Fruit fly (Drosophila melanogaster): ENCODE data around the gene D.
A peak's percentile ranks its signal among the peaks of the same experiment; 100 is the strongest.

Gene D

DNA sequence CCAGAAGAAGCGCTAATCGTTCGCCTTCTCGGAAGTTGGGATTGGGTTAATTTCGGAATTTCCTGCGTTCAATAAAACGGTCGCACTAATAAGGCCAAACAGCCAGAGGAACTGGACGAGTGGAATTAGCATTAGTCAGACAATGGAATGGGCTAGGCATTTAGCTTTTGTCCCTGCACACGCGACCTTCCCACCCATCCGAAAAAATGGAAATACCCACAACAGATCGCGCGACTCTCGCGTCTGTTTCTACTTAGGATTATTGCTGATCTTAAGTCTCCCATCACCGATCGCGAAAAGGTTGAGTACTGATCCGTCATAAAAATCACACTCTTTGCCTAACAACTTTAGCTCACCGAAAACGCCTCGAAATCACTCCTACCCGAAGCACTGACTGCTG is 24.8 kb downstream of the D start:
- TF ChIP-seq pan (optimal IDR thresholded peaks at IDR 0.05) (no peak), EcR (GFP tag; optimal IDR thresholded peaks at IDR 0.05) (no peak), Dll (optimal IDR thresholded peaks at IDR 0.05) (no peak), CG8478 (optimal IDR thresholded peaks at IDR 0.05) (no peak), usp (GFP tag; optimal IDR thresholded peaks at IDR 0.05) (no peak), psq (optimal IDR thresholded peaks at IDR 0.05) (no peak)

DNA sequence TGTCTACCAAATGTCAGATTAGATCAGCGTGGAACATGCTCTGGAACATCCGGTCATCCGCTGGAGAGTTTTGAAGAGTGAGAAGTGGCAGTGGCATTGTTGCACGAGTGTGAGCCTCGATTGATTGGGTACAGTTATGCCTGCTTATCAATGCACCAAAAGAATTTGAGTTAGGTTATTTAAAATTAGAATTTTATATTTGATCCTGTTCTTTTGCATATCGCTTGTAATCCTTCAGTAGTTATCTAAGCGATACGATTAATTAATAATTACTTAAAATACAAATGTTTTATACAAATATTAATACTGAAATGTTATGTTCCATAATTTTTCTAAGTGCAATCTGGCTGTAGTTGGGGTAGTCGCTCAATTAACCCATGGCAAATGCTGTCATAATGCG is 25.8 kb downstream of the D start:
- TF ChIP-seq psq (optimal IDR thresholded peaks at IDR 0.05): no peak
- no peak for TF ChIP-seq Dll (optimal IDR thresholded peaks at IDR 0.05)
- TF ChIP-seq pan (optimal IDR thresholded peaks at IDR 0.05): no peak
- TF ChIP-seq EcR (GFP tag; optimal IDR thresholded peaks at IDR 0.05): no peak
- no peak for TF ChIP-seq CG8478 (optimal IDR thresholded peaks at IDR 0.05)
- no peak for TF ChIP-seq usp (GFP tag; optimal IDR thresholded peaks at IDR 0.05)

DNA sequence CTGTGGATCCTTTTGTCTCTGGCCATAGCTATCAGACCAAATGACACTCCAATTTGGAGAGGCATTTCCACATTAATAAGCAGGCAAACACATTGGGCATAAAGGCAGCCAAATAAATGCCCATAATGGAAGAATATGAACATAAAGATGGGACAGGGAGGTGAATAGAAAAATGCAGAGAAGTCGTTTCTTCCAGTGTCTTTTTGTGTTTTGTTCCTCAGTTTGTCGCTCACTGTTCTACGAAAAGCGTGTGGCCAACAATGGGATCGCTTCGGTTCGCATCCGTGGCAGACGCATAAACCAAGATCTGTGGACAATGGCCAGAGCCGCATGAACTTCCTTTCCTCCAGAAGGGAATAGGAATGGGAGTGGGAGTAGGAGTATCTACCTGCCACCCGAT is 27.0 kb downstream of the D start:
- no peak for TF ChIP-seq usp (GFP tag; optimal IDR thresholded peaks at IDR 0.05)
- TF ChIP-seq EcR (GFP tag; optimal IDR thresholded peaks at IDR 0.05): no peak
- TF ChIP-seq Dll (optimal IDR thresholded peaks at IDR 0.05): no peak
- no peak for TF ChIP-seq psq (optimal IDR thresholded peaks at IDR 0.05)
- TF ChIP-seq pan (optimal IDR thresholded peaks at IDR 0.05): no peak
- TF ChIP-seq CG8478 (optimal IDR thresholded peaks at IDR 0.05): no peak

DNA sequence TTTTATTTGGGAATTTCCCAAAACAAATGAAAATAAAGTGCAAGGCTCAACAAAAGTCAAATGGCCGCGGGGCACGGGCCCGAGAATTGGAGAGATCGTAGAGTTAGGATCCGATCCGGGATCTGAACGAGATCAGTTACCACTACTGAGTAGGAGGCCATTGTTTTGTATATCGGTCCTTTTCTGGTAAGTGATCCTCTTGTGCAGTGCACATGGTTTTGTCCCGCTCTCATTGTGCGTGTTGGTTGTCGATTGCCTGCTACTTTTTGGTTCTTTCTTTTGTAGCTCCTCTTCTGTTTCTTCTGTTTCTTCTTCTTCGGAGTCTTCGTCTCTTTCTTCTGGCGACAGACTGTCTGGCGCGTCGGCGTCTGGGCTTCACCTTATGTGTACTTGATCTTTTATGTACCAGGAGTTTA is 28.3 kb downstream of the D start:
- TF ChIP-seq usp (GFP tag; optimal IDR thresholded peaks at IDR 0.05) (no peak), Dll (optimal IDR thresholded peaks at IDR 0.05) (no peak), CG8478 (optimal IDR thresholded peaks at IDR 0.05) (no peak), pan (optimal IDR thresholded peaks at IDR 0.05) (no peak), EcR (GFP tag; optimal IDR thresholded peaks at IDR 0.05) (no peak), psq (optimal IDR thresholded peaks at IDR 0.05) (no peak)

DNA sequence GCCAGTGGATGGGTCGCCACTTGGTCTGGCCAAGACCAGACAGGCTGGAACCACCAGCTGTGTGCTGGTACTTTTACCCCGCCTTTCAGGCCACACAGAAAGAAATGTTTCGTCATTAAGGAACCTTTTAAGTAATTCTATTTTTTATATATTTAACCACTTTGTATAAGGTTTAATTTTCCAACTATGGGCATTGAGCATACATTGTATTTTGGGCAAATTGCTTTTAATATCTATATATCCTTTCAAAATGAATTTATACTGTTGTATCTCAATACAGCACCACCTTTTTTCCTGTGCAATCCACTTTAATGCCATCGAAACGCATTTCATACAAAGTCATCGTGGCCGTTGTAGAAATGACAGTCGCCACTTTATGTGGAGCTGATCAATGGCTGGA is 32.0 kb downstream of the D start:
- TF ChIP-seq CG8478 (optimal IDR thresholded peaks at IDR 0.05): no peak
- no peak for TF ChIP-seq usp (GFP tag; optimal IDR thresholded peaks at IDR 0.05)
- no peak for TF ChIP-seq pan (optimal IDR thresholded peaks at IDR 0.05)
- no peak for TF ChIP-seq psq (optimal IDR thresholded peaks at IDR 0.05)
- no peak for TF ChIP-seq EcR (GFP tag; optimal IDR thresholded peaks at IDR 0.05)
- TF ChIP-seq Dll (optimal IDR thresholded peaks at IDR 0.05): no peak

DNA sequence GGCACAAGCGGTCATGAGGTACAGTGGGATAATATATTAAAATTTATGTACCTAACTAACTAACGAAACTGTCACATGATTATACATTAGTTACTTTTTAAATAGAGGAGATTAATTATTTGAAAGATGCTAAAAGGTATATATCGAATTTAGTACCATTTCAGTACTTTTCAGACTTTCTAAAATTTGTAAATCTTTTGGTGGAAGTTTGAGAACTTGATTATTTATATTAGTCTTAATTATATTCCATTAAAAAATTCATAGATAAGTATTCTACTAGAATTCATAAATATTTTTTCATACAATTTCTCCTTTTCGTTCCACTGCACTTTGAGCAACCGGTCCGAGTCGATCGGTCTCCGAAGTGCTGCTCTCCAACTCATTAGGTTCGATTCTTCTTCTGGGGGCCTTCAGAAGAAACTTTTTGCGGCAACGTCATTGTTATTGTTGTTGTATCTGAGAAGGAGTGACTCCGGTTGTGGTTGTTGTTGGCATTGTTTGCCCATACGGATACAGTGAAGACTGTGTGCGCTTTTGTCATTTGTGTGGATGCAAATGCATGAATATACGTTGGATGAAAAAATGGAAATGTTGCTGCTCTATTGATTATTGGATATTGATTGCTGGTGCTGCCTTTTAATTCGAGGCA is 32.6 kb downstream of the D start:
- no peak for TF ChIP-seq CG8478 (optimal IDR thresholded peaks at IDR 0.05)
- TF ChIP-seq EcR (GFP tag; optimal IDR thresholded peaks at IDR 0.05): no peak
- TF ChIP-seq psq (optimal IDR thresholded peaks at IDR 0.05): no peak
- TF ChIP-seq pan (optimal IDR thresholded peaks at IDR 0.05): no peak
- TF ChIP-seq usp (GFP tag; optimal IDR thresholded peaks at IDR 0.05): no peak
- no peak for TF ChIP-seq Dll (optimal IDR thresholded peaks at IDR 0.05)

DNA sequence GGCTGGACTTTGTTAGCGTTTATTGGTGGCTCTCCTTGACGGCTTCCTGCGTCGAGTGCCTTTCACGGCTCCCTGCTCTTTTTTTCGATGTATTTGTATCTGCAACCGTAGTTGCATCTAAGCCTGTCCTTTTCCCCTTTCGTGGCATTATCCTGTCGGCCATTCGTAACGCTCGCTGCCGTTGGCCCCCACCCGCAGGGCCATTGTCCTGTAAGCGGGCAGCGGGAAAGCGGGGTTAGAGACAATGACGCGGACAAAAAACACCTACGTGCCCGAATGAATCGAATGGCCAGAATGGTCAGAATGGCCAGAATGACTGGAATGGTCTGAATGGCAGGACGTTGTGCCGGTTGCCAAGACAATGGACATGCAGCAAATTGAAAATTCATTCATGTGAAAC is 42.9 kb downstream of the D start:
- no peak for TF ChIP-seq EcR (GFP tag; optimal IDR thresholded peaks at IDR 0.05)
- no peak for TF ChIP-seq pan (optimal IDR thresholded peaks at IDR 0.05)
- no peak for TF ChIP-seq Dll (optimal IDR thresholded peaks at IDR 0.05)
- no peak for TF ChIP-seq usp (GFP tag; optimal IDR thresholded peaks at IDR 0.05)
- TF ChIP-seq psq (optimal IDR thresholded peaks at IDR 0.05): no peak
- TF ChIP-seq CG8478 (optimal IDR thresholded peaks at IDR 0.05): no peak

DNA sequence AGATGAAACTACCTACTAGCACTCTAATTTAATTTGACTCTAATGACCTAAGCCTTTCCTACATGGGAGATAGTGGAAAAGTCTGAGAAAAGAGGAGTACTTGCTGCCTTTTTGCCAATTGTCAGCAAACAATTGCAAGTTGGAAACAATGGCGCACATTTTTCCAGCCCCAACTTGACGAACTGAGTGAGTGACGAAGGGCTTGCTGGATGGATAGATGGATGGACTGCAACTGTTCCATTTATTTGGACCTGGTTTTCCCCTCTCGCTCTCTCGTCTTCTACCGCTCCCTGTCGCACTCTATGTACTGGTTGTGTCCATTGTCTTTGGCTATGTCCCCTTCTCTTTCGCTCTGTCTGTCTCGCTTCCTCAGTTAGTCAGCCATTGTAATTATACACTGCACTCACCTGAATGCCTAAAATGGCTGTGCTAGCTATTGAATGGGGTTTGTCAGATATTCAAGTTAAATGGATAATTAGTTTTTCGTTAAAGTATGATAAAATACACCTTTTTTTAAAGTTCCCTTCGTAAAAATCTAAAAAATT is 45.5 kb downstream of the D start:
- TF ChIP-seq Dll (optimal IDR thresholded peaks at IDR 0.05): no peak
- TF ChIP-seq psq (optimal IDR thresholded peaks at IDR 0.05): no peak
- no peak for TF ChIP-seq usp (GFP tag; optimal IDR thresholded peaks at IDR 0.05)
- no peak for TF ChIP-seq pan (optimal IDR thresholded peaks at IDR 0.05)
- no peak for TF ChIP-seq CG8478 (optimal IDR thresholded peaks at IDR 0.05)
- no peak for TF ChIP-seq EcR (GFP tag; optimal IDR thresholded peaks at IDR 0.05)

DNA sequence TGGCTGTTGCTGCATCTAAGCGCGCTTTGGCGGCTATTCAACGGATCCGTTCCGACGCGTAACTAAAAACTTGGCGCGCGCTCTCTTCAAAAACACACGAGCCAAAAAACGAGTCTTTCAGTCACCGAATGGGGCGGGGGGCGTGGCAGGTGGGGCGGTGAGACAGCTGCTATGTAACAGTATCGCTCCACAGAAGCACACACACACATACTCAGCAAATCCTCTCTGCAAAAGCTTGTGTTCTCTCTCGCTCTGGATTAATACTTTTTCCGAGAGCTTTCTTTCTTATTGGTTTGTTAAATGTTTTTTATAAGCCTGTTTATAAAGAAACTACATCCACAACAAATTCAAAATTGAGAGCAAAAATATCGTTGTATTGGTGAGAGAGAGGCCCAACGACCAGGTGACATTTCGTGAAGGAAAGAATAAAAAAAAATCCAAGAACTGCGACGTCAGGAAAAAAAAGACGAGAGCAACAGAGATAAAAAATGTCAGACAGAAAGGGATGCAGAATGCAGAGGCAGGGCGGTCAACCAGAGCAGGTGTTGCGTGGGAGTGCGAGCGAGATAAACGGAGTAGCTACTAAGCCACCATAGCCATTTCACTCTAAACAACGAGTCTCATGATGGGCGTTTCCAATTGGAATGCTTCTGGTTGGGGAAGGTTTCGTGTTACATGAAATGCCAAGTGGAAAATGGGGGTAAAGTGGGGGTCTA is 47.0 kb downstream of the D start, which contains the start of gene Sox21b:
Gene Sox21b, minus strand, starts transcription at position 51 of the 716 bp plus-strand sequence.
- peak; percentile 99 for TF ChIP-seq CG8478 (optimal IDR thresholded peaks at IDR 0.05)
- TF ChIP-seq usp (GFP tag; optimal IDR thresholded peaks at IDR 0.05): no peak
- TF ChIP-seq psq (optimal IDR thresholded peaks at IDR 0.05): no peak
- TF ChIP-seq Dll (optimal IDR thresholded peaks at IDR 0.05): no peak
- TF ChIP-seq EcR (GFP tag; optimal IDR thresholded peaks at IDR 0.05): peak; percentile 3 to 38

DNA sequence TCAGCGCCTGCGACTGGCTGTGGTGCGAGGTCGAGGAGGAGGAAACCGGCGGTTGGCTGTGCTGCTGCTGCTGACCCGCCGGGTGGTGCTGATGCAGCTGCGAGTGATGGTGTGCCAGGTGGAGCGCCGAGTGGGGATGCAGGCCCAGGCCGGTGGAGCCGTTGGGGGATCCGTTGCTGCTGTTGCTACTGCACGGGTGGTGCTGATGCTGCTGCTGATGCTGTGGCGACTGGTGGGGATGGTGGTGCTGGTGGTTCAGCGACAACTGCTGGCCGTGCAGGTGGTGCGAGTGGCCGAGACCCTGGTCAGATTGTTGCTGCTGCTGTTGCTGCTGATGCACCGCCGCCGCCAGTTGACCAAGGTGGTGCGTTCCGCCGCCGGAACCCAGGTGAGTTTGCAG is 52.8 kb downstream of the D start:
- TF ChIP-seq usp (GFP tag; optimal IDR thresholded peaks at IDR 0.05) (no peak), psq (optimal IDR thresholded peaks at IDR 0.05) (no peak), pan (optimal IDR thresholded peaks at IDR 0.05) (no peak), EcR (GFP tag; optimal IDR thresholded peaks at IDR 0.05) (no peak), CG8478 (optimal IDR thresholded peaks at IDR 0.05) (no peak), Dll (optimal IDR thresholded peaks at IDR 0.05) (no peak)
